Worm (Caenorhabditis elegans) whole organism, L4/young adult: ENCODE results near the gene zipt-13.

ENCODE experiments used
- W03F9.2 ChIP-seq: fragments of 150-350 bp; optimal IDR thresholded peaks from 2 replicates; lab custom pipeline; 2014; ENCODE audit warnings: missing biosample characterization, missing genetic modification characterization
- dao-5 ChIP-seq: sonication (generic microtip); optimal IDR thresholded peaks from 2 replicates; lab custom pipeline; 2016; ENCODE audit warnings: missing genotype, missing genetic modification characterization, moderate library complexity, missing compliant biosample characterization
- him-1 ChIP-seq: sonication (generic microtip); optimal IDR thresholded peaks from 2 replicates; lab custom pipeline; 2016; ENCODE audit warnings: missing genotype, missing genetic modification reagents, missing genetic modification characterization, missing compliant biosample characterization

- TF ChIP-seq him-1: no peak
- TF ChIP-seq dao-5 (tag; lab: Kevin White, UChicago): no peak
- TF ChIP-seq W03F9.2 (tag; lab: Kevin White, UChicago): no peak
These were observed 4.3 kb downstream of the zipt-13 start for ce11 chrX:10232395-10232794.
